Fruit fly (Drosophila melanogaster): ENCODE results near the gene zfh1.

zfh1 gene

DNA sequence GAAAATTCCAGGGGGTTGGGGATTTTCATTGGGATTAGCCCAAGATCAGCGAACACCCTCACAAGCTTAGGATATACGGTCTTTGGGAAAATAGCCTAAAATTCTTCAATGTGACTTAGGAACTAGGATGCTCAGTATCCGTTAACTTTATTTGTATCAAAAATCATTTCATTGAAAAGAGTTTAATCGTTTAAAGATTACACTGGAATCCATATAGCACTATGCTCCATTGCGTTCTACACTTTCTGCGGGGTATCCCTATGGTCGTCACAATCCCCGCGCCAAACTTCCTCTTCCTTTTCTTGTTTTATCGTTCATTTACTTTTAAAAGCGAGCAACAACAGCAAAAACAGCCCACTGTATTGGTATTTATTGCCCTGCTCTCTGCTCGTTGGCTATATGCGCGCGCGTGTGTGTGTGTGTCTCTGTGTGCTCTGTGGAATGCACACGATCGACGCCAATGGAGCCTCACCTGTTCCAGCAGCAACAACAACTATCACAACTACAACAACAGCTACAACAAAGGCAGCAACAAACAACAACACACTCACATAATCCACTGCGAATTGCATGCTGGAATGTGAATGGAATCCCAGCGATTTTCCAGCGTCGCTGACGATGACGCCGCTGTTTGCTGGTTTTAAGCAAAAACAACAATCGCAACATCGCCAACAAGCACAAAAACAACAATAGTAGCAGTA, 38.2 kb downstream of the zfh1 start (continued):
- TF ChIP-seq CG1602 (GFP tag; optimal IDR thresholded peaks at IDR 0.05): peak; percentile 16
- TF ChIP-seq cato (GFP tag; optimal IDR thresholded peaks at IDR 0.05; ENCODE audit: borderline replicate concordance): no peak
- peak; percentile 27 for TF ChIP-seq CG8359 (GFP tag; optimal IDR thresholded peaks at IDR 0.05; ENCODE audit: borderline replicate concordance)
- no peak for TF ChIP-seq CG9932 (GFP tag; IDR thresholded peaks at IDR 0.05)
- TF ChIP-seq tio (GFP tag; optimal IDR thresholded peaks at IDR 0.05): no peak
- TF ChIP-seq bsh (GFP tag; optimal IDR thresholded peaks at IDR 0.05): peak; percentile 31 to 76
- TF ChIP-seq CG12769 (tag; optimal IDR thresholded peaks at IDR 0.05): no peak
- peak in 1 of 3 experiments; percentile 29 for TF ChIP-seq lola (GFP tag; optimal IDR thresholded peaks at IDR 0.05)
- TF ChIP-seq Mes4 (GFP tag; optimal IDR thresholded peaks at IDR 0.05): no peak
- TF ChIP-seq lab (GFP tag; optimal IDR thresholded peaks at IDR 0.05): peak; percentile 1
- no peak for TF ChIP-seq CG7372 (GFP tag; IDR thresholded peaks at IDR 0.05)
- TF ChIP-seq CG17186 (GFP tag; optimal IDR thresholded peaks at IDR 0.05): no peak
- TF ChIP-seq z (GFP tag; IDR thresholded peaks at IDR 0.05): no peak
- TF ChIP-seq CG10959 (GFP tag; IDR thresholded peaks at IDR 0.05): no peak
- TF ChIP-seq CG7357 (GFP tag; IDR thresholded peaks at IDR 0.05): peak; percentile 23; the same call in 1 of the 3 replicates
- no peak for TF ChIP-seq CG9876 (GFP tag; optimal IDR thresholded peaks at IDR 0.05)
- no peak for TF ChIP-seq Bgb (GFP tag; IDR thresholded peaks at IDR 0.05; ENCODE audit: partially characterized antibody)
- no peak for TF ChIP-seq CG17328 (GFP tag; IDR thresholded peaks at IDR 0.05)
- TF ChIP-seq crp (GFP tag; optimal IDR thresholded peaks at IDR 0.05): no peak
- TF ChIP-seq Antp (GFP tag; optimal IDR thresholded peaks at IDR 0.05): no peak
- TF ChIP-seq Sox102F (GFP tag; optimal IDR thresholded peaks at IDR 0.05): peak; percentile 67
- no peak for TF ChIP-seq Ets97D (GFP tag; optimal IDR thresholded peaks at IDR 0.05)
- TF ChIP-seq trh (GFP tag; optimal IDR thresholded peaks at IDR 0.05): no peak
- no peak for TF ChIP-seq CG31365 (tag; optimal IDR thresholded peaks at IDR 0.05)
- peak in 1 of 2 experiments; percentile 36 for TF ChIP-seq Hr51 (GFP tag; optimal IDR thresholded peaks at IDR 0.05)
- no peak for TF ChIP-seq lov (optimal IDR thresholded peaks at IDR 0.05)
- TF ChIP-seq lov (GFP tag; IDR thresholded peaks at IDR 0.05): no peak
- TF ChIP-seq CG4404 (GFP tag; IDR thresholded peaks at IDR 0.05): no peak
- TF ChIP-seq CG2678 (tag; optimal IDR thresholded peaks at IDR 0.05): peak; percentile 10
- TF ChIP-seq Pdp1 (GFP tag; optimal IDR thresholded peaks at IDR 0.05): no peak
- TF ChIP-seq toy (GFP tag; IDR thresholded peaks at IDR 0.05): no peak
- no peak for TF ChIP-seq CG17359 (tag; optimal IDR thresholded peaks at IDR 0.05)
- no peak for TF ChIP-seq CG42726 (GFP tag; IDR thresholded peaks at IDR 0.05; ENCODE audit: partially characterized antibody)
- TF ChIP-seq CG4424 (GFP tag; optimal IDR thresholded peaks at IDR 0.05): no peak
- TF ChIP-seq rib (GFP tag; IDR thresholded peaks at IDR 0.05): peak; percentile 23; the same call in 1 of the 2 replicates
- no peak for TF ChIP-seq CG3847 (GFP tag; IDR thresholded peaks at IDR 0.05)
- peak; percentile 35 for TF ChIP-seq CG12391 (tag; optimal IDR thresholded peaks at IDR 0.05)
- TF ChIP-seq CG7786 (GFP tag; optimal IDR thresholded peaks at IDR 0.05): peak; percentile 10
- no peak for TF ChIP-seq Stat92E (GFP tag; optimal IDR thresholded peaks at IDR 0.05)
- TF ChIP-seq cg (GFP tag; optimal IDR thresholded peaks at IDR 0.05): peak; percentile 71
- TF ChIP-seq tin (GFP tag; optimal IDR thresholded peaks at IDR 0.05): peak; percentile 25
- no peak for TF ChIP-seq CG43689 (GFP tag; IDR thresholded peaks at IDR 0.05)
- no peak for TF ChIP-seq CG12071 (GFP tag; optimal IDR thresholded peaks at IDR 0.05)
- TF ChIP-seq CG6683 (GFP tag; optimal IDR thresholded peaks at IDR 0.05): no peak
- peak; percentile 10 for TF ChIP-seq Kr (GFP tag; optimal IDR thresholded peaks at IDR 0.05)
- peak; percentile 25; the same call in 1 of the 2 replicates for TF ChIP-seq Ptx1 (GFP tag; IDR thresholded peaks at IDR 0.05)
- no peak for TF ChIP-seq CG10462 (GFP tag; optimal IDR thresholded peaks at IDR 0.05)
- TF ChIP-seq CG32772 (GFP tag; IDR thresholded peaks at IDR 0.05): peak; percentile 21; the same call in 1 of the 2 replicates
